Worm (Caenorhabditis elegans): ENCODE measurements around the gene F32D1.8.

- no peak for TF ChIP-seq dao-5 (tag; optimal IDR thresholded peaks at IDR 0.05)
- no peak for TF ChIP-seq W03F9.2 (tag; optimal IDR thresholded peaks at IDR 0.05)
These were observed 8.7 kb upstream of the F32D1.8 start, which contains the start of gene F13A2.10 for ce11 chrV:4386173-4386572.

Data from whole organism, L4/young adult.